Worm (Caenorhabditis elegans) whole organism, late embryonic: ENCODE measurements around the gene str-13.
A peak's percentile ranks its signal among the peaks of the same experiment; 100 is the strongest.

Source experiments
- C08G9.2 ChIP-seq: sonication (generic microtip); optimal IDR thresholded peaks from 2 replicates; lab custom pipeline; 2016; ENCODE audit warnings: mild to moderate bottlenecking, missing genetic modification characterization, moderate library complexity, missing compliant biosample characterization
- C38D4.7 ChIP-seq: fragments of 200-800 bp; sonication (Bioruptor generic); optimal IDR thresholded peaks from 2 replicates; lab custom pipeline; 2018; ENCODE audit warnings: mild to moderate bottlenecking, missing genetic modification characterization, moderate library complexity, missing compliant biosample characterization
- Y22D7AL.16 ChIP-seq: sonication (generic microtip); optimal IDR thresholded peaks from 2 replicates; lab custom pipeline; 2016; ENCODE audit warnings: missing genetic modification characterization, missing compliant biosample characterization
- ceh-14 ChIP-seq: sonication (generic microtip); optimal IDR thresholded peaks from 2 replicates; lab custom pipeline; 2016; ENCODE audit warnings: missing genotype, missing genetic modification characterization, missing compliant biosample characterization
- ceh-18 ChIP-seq: sonication (generic microtip); optimal IDR thresholded peaks from 2 replicates; lab custom pipeline; 2016; ENCODE audit warnings: missing genetic modification characterization, missing compliant biosample characterization
- ceh-19 ChIP-seq: fragments of 200-800 bp; sonication (Bioruptor generic); optimal IDR thresholded peaks from 2 replicates; lab custom pipeline; 2018; ENCODE audit warnings: mild to moderate bottlenecking, missing genetic modification characterization, missing compliant biosample characterization
- ceh-22 ChIP-seq: sonication (generic microtip); optimal IDR thresholded peaks from 2 replicates; lab custom pipeline; 2017; ENCODE audit warnings: missing biosample characterization, missing genetic modification characterization
- ceh-24 ChIP-seq: sonication (generic microtip); optimal IDR thresholded peaks from 2 replicates; lab custom pipeline; 2016; ENCODE audit warnings: mild to moderate bottlenecking, missing genetic modification characterization, missing compliant biosample characterization
- ceh-31 ChIP-seq: sonication (generic microtip); optimal IDR thresholded peaks from 2 replicates; lab custom pipeline; 2016; ENCODE audit warnings: missing genetic modification characterization, missing compliant biosample characterization
- ceh-34 ChIP-seq: sonication (generic microtip); optimal IDR thresholded peaks from 2 replicates; lab custom pipeline; 2016; ENCODE audit warnings: mild to moderate bottlenecking, missing genetic modification characterization, missing compliant biosample characterization
- ceh-45 ChIP-seq: fragments of 200-800 bp; sonication (Bioruptor generic); IDR thresholded peaks from 2 replicates; pipeline ENCODE4 v1.3.6; 2022; ENCODE audit warnings: missing genetic modification reagents, missing genetic modification characterization, missing compliant biosample characterization
- ceh-9 ChIP-seq: sonication (generic microtip); optimal IDR thresholded peaks from 2 replicates; lab custom pipeline; 2016; ENCODE audit warnings: mild to moderate bottlenecking, missing genetic modification characterization, inconsistent platforms, missing compliant biosample characterization
- che-1 ChIP-seq: sonication (generic microtip); optimal IDR thresholded peaks from 2 replicates; lab custom pipeline; 2016; ENCODE audit warnings: mild to moderate bottlenecking, missing genetic modification characterization, missing compliant biosample characterization
- dmd-4 ChIP-seq: sonication (generic microtip); optimal IDR thresholded peaks from 2 replicates; lab custom pipeline; 2016; ENCODE audit warnings: borderline replicate concordance, missing genetic modification characterization, missing compliant biosample characterization
- elt-2 ChIP-seq: sonication (generic microtip); optimal IDR thresholded peaks from 2 replicates; lab custom pipeline; 2016; ENCODE audit warnings: missing genetic modification reagents, missing genetic modification characterization, missing compliant biosample characterization
- eyg-1 ChIP-seq: sonication (generic microtip); optimal IDR thresholded peaks from 2 replicates; lab custom pipeline; 2016; ENCODE audit warnings: missing genotype, missing genetic modification characterization, missing compliant biosample characterization
- fax-1 ChIP-seq: sonication (generic microtip); optimal IDR thresholded peaks from 2 replicates; lab custom pipeline; 2016; ENCODE audit warnings: missing genotype, missing genetic modification characterization, missing compliant biosample characterization
- fkh-6 ChIP-seq: sonication (generic microtip); optimal IDR thresholded peaks from 2 replicates; lab custom pipeline; 2016; ENCODE audit warnings: missing genetic modification characterization, missing compliant biosample characterization
- gmeb-2 ChIP-seq: sonication (generic microtip); optimal IDR thresholded peaks from 2 replicates; lab custom pipeline; 2016; ENCODE audit warnings: missing genetic modification characterization, inconsistent platforms, missing compliant biosample characterization
- hlh-6 ChIP-seq: sonication (generic microtip); optimal IDR thresholded peaks from 2 replicates; lab custom pipeline; 2016; ENCODE audit warnings: missing genotype, missing genetic modification characterization, missing compliant biosample characterization
- hlh-8 ChIP-seq: sonication (generic microtip); optimal IDR thresholded peaks from 2 replicates; lab custom pipeline; 2016; ENCODE audit warnings: missing genotype, missing genetic modification characterization, missing compliant biosample characterization
- lim-6 ChIP-seq: sonication (generic microtip); optimal IDR thresholded peaks from 2 replicates; lab custom pipeline; 2016; ENCODE audit warnings: missing genetic modification characterization, missing compliant biosample characterization
- lin-11 ChIP-seq: fragments of 200-800 bp; sonication (Bioruptor generic); optimal IDR thresholded peaks from 2 replicates; lab custom pipeline; 2018; ENCODE audit warnings: mild to moderate bottlenecking, missing genetic modification characterization, missing compliant biosample characterization
- madf-2 ChIP-seq: sonication (generic microtip); optimal IDR thresholded peaks from 2 replicates; lab custom pipeline; 2017; ENCODE audit warnings: missing genetic modification characterization, missing compliant biosample characterization
- mec-3 ChIP-seq: sonication (generic microtip); optimal IDR thresholded peaks from 2 replicates; lab custom pipeline; 2016; ENCODE audit warnings: borderline replicate concordance, missing genetic modification characterization, missing compliant biosample characterization
- nfya-1 ChIP-seq: sonication (generic microtip); optimal IDR thresholded peaks from 2 replicates; lab custom pipeline; 2017; ENCODE audit warnings: missing genetic modification characterization, mild to moderate bottlenecking, missing compliant biosample characterization, antibody characterized with exemption, moderate library complexity
- npax-4 ChIP-seq: sonication (generic microtip); optimal IDR thresholded peaks from 2 replicates; lab custom pipeline; 2016; ENCODE audit warnings: missing genetic modification characterization, missing compliant biosample characterization
- pha-2 ChIP-seq: sonication (generic microtip); optimal IDR thresholded peaks from 2 replicates; lab custom pipeline; 2017; ENCODE audit warnings: mild to moderate bottlenecking, missing genetic modification characterization, missing compliant biosample characterization
- pha-4 ChIP-seq: fragments of 150-350 bp; optimal IDR thresholded peaks from 2 replicates; lab custom pipeline; 2018; ENCODE audit warnings: missing biosample characterization, missing genetic modification reagents, missing genetic modification characterization
- pros-1 ChIP-seq: fragments of 150-350 bp; optimal IDR thresholded peaks from 2 replicates; lab custom pipeline; 2014; ENCODE audit warnings: missing biosample characterization, missing genetic modification reagents, missing genetic modification characterization
- tbx-7 ChIP-seq: sonication (generic microtip); optimal IDR thresholded peaks from 2 replicates; lab custom pipeline; 2016; ENCODE audit warnings: missing genotype, missing genetic modification characterization, missing compliant biosample characterization
- ttx-3 ChIP-seq: sonication (generic microtip); optimal IDR thresholded peaks from 2 replicates; lab custom pipeline; 2016; ENCODE audit warnings: missing genetic modification reagents, missing genetic modification characterization, missing compliant biosample characterization
- unc-3 ChIP-seq, 2 experiments: fragments of 200-800 bp in 1 of 2; sonication (Bioruptor generic) in 1 of 2; sonication (generic microtip) in 1 of 2; conservative IDR thresholded peaks in 1 of 2; optimal IDR thresholded peaks in 1 of 2; 2 replicates each; pipeline versions ENCODE4 v1.3.6 to Lab custom; 2016 to 2022; ENCODE audit warnings: missing compliant biosample characterization in 2 of 2, missing genetic modification characterization in 2 of 2, missing genetic modification reagents in 1 of 2
- unc-55 ChIP-seq: sonication (generic microtip); optimal IDR thresholded peaks from 2 replicates; lab custom pipeline; 2017; ENCODE audit warnings: missing biosample characterization, missing genetic modification reagents, missing genetic modification characterization
- unc-86 ChIP-seq: sonication (generic microtip); optimal IDR thresholded peaks from 2 replicates; lab custom pipeline; 2016; ENCODE audit warnings: missing genetic modification characterization, missing compliant biosample characterization
- ztf-16 ChIP-seq: sonication (generic microtip); optimal IDR thresholded peaks from 2 replicates; lab custom pipeline; 2017; ENCODE audit warnings: missing genetic modification characterization, missing compliant biosample characterization

Gene str-13

DNA sequence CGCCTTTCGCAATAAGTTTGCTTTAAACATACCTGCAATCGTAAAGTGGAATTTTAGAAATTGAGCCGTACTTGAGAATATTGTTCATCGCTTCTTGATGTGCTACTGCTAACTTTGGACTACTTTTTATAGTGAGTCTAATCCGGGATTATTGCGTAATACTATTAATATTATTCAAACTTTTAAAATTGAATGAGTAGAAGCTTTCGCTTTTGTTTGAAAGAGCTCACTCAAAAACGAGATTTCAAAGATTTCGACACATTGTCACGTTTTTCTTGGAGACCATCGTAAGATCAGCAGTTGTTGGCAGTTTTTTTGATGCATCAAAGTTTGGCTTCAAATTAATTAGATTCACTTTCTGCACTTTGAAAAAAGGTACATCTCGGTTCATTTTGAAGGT, 13.5 kb downstream of the str-13 start, which contains the start of gene srt-28:
Gene srt-28, minus strand, starts transcription at position 101 of the 400 bp plus-strand sequence.
- TF ChIP-seq pha-2 (tag; lab: Kevin White, UChicago) = no peak
- TF ChIP-seq fkh-6 = no peak
- no peak for TF ChIP-seq pros-1 (tag; lab: Kevin White, UChicago)
- no peak for TF ChIP-seq ceh-9 (tag; lab: Kevin White, UChicago)
- TF ChIP-seq ceh-24 (tag; lab: Kevin White, UChicago) = no peak
- TF ChIP-seq lim-6 = no peak
- no peak for TF ChIP-seq ceh-22 (tag; lab: Kevin White, UChicago)
- no peak for TF ChIP-seq C38D4.7 (GFP tag; lab: Kevin White, UChicago)
- TF ChIP-seq, all 69 proteins: peak for 0

DNA sequence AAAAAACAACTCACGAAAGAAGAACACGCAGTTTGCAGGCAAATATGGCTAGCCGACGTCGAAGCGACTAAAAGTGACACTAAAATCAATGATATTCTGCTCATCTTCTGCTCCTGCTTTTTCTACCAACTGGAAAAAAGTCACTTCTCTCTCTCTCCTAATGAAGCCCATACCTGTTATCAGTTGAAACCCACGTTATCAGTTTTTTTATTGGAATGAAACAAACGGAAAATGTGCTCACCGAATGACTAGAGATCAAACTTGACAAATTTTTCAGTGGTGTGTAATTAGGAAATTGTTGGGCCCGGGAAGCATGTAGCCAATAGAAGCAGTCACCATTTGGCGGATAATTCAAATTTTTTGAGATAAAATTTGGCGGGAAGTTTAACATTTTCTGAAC, 15.6 kb downstream of the str-13 start, which contains the start of gene C24B9.3:
Gene C24B9.3, minus strand, starts transcription at position 171 of the 400 bp plus-strand sequence.
- TF ChIP-seq elt-2 (tag; lab: Kevin White, UChicago) (peak; percentile 29), dmd-4 (no peak)

DNA sequence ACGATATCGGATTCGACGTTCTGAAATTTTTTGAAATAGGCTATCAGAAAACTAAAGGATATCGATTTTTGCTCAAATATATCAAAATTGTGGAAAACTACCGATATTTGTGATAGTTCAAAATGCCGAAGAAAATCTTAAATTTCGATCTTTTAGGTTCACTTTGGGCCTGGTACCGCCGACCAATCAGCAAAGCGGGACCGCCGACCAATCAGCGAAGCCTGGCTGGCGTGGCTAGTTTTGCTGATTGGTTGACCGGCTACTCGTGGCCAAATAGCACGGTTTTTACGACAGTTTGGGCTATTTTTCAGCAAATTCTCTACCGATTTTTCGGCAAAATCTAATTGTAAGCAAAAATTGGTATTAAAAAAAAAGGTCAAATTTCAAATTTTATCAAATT, 16.8 kb downstream of the str-13 start:
- no peak for TF ChIP-seq unc-55 (GFP tag; lab: Kevin White, UChicago)
- TF ChIP-seq hlh-8 (tag; lab: Kevin White, UChicago) = no peak
- no peak for TF ChIP-seq tbx-7 (tag; lab: Kevin White, UChicago)
- peak; percentile 54 for TF ChIP-seq nfya-1 (tag; lab: Kevin White, UChicago)
- no peak for TF ChIP-seq npax-4 (tag; lab: Kevin White, UChicago)
- no peak for TF ChIP-seq ceh-18 (tag; lab: Kevin White, UChicago)

DNA sequence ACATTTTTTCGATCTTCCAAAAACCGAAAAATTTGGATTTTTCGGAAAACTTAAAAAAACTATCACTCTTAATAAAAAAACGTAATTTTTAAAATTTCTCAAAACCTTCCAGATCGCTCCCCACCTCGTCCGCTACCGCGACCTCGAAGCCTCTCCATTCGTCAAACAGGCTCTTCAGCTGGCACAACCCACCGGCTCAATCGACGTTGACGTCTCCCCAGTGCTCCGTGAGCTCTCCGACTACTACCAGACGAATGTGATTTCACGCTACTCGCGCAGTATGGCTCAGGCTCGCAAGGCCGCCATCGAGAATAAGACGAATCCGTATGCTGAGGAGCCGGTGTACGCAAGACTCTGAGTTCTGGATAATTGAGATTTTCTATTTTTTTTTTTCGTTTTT, 20.6 kb downstream of the str-13 start:
- TF ChIP-seq ceh-45 (GFP tag; lab: Robert Waterston, UW) (no peak), hlh-8 (tag; lab: Kevin White, UChicago) (no peak), unc-3 (GFP tag; conservative IDR thresholded peaks at IDR 0.05; lab: Robert Waterston, UW) (no peak), unc-3 (tag; optimal IDR thresholded peaks at IDR 0.05; lab: Kevin White, UChicago) (no peak), C08G9.2 (no peak), ceh-34 (no peak), eyg-1 (no peak), che-1 (tag; lab: Kevin White, UChicago) (no peak), nfya-1 (tag; lab: Kevin White, UChicago) (no peak), ceh-14 (no peak)

DNA sequence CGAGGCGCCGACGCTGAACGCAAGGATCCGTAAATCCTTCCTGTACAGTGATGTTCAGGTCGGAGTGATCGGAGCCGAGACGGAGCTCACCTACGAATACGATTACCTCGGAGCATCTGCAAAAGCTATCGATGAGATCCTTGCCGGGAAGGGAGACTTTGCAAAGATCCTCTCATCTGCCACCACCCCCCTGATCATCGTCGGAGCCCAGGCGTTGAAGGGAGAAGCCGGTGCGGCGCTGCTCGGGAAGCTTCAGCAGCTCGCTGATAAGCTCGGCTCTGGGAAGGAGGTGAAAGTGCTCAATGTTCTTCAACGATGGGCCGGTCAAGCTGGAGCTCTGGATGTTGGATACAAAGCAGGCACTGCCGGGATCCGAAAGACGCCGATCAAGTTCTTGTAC, 23.7 kb downstream of the str-13 start:
- TF ChIP-seq mec-3 (tag; lab: Kevin White, UChicago) (no peak), pha-2 (tag; lab: Kevin White, UChicago) (no peak), pha-4 (no peak), ceh-19 (GFP tag; lab: Kevin White, UChicago) (no peak), Y22D7AL.16 (tag; lab: Kevin White, UChicago) (no peak), ceh-9 (tag; lab: Kevin White, UChicago) (no peak), unc-3 (GFP tag; conservative IDR thresholded peaks at IDR 0.05; lab: Robert Waterston, UW) (no peak), unc-3 (tag; optimal IDR thresholded peaks at IDR 0.05; lab: Kevin White, UChicago) (no peak), elt-2 (tag; lab: Kevin White, UChicago) (no peak), ceh-31 (no peak), ttx-3 (tag; lab: Kevin White, UChicago) (no peak), madf-2 (tag; lab: Kevin White, UChicago) (no peak), ztf-16 (no peak), hlh-6 (tag; lab: Kevin White, UChicago) (no peak), lin-11 (tag; lab: Kevin White, UChicago) (no peak), unc-86 (tag; lab: Kevin White, UChicago) (no peak), gmeb-2 (tag; lab: Kevin White, UChicago) (no peak), eyg-1 (no peak), fax-1 (tag; lab: Kevin White, UChicago) (no peak)
